Worm (Caenorhabditis elegans) whole organism, young adult: Measurements from ENCODE around the gene Y50D4A.10.
A peak's percentile ranks its signal among the peaks of the same experiment; 100 is the strongest.

ENCODE experiments used
- B0019.2 ChIP-seq: fragments of 200-800 bp; sonication (Bioruptor generic); conservative IDR thresholded peaks from 2 replicates; pipeline ENCODE4 v1.3.6; 2022; ENCODE audit warnings: missing genetic modification reagents, missing genetic modification characterization, missing compliant biosample characterization
- F10E7.11 ChIP-seq: sonication (generic microtip); optimal IDR thresholded peaks from 2 replicates; lab custom pipeline; 2017; ENCODE audit warnings: mild to moderate bottlenecking, missing genetic modification characterization, moderate library complexity, missing compliant biosample characterization
- F23B12.7 ChIP-seq: sonication (generic microtip); optimal IDR thresholded peaks from 2 replicates; lab custom pipeline; 2017; ENCODE audit warnings: missing genetic modification characterization, mild to moderate bottlenecking, missing compliant biosample characterization, antibody characterized with exemption, moderate library complexity; ENCODE audit not compliant: insufficient read depth
- bed-2 ChIP-seq: fragments of 200-800 bp; sonication (Bioruptor generic); IDR thresholded peaks from 2 replicates; pipeline ENCODE4 v1.3.6; 2022; ENCODE audit warnings: missing genetic modification reagents, missing genetic modification characterization, missing compliant biosample characterization
- cebp-1 ChIP-seq, 2 experiments: fragments of 200-800 bp in 1 of 2; sonication (Bioruptor generic) in 1 of 2; sonication (generic microtip) in 1 of 2; IDR thresholded peaks in 1 of 2; optimal IDR thresholded peaks in 1 of 2; 2 replicates each; pipeline versions ENCODE4 v1.3.6 to Lab custom; 2017 to 2022; ENCODE audit warnings: missing compliant biosample characterization in 2 of 2, missing genetic modification characterization in 2 of 2, mild to moderate bottlenecking in 1 of 2, missing genetic modification reagents in 1 of 2, moderate library complexity in 1 of 2
- chd-7 ChIP-seq: sonication (generic microtip); optimal IDR thresholded peaks from 2 replicates; lab custom pipeline; 2016; ENCODE audit warnings: mild to moderate bottlenecking, missing genetic modification characterization, moderate library complexity, missing compliant biosample characterization
- dox-1 ChIP-seq: fragments of 200-800 bp; sonication (Bioruptor generic); IDR thresholded peaks from 2 replicates; pipeline ENCODE4 v1.3.6; 2022; ENCODE audit warnings: missing genetic modification reagents, missing genetic modification characterization, missing compliant biosample characterization
- hsf-1 ChIP-seq: fragments of 200-800 bp; sonication (Bioruptor generic); IDR thresholded peaks from 2 replicates; pipeline ENCODE4 v1.3.6; 2022; ENCODE audit warnings: missing genetic modification reagents, missing genetic modification characterization, missing compliant biosample characterization
- lir-1 ChIP-seq: fragments of 200-800 bp; sonication (Bioruptor generic); conservative IDR thresholded peaks from 2 replicates; pipeline ENCODE4 v1.3.6; 2022; ENCODE audit warnings: missing genetic modification reagents, missing genetic modification characterization, missing compliant biosample characterization
- lsl-1 ChIP-seq: fragments of 200-800 bp; sonication (Bioruptor generic); optimal IDR thresholded peaks from 2 replicates; lab custom pipeline; 2018; ENCODE audit warnings: mild to moderate bottlenecking, missing genetic modification characterization, moderate library complexity, missing compliant biosample characterization
- madf-6 ChIP-seq: fragments of 200-800 bp; sonication (Bioruptor generic); IDR thresholded peaks from 2 replicates; pipeline ENCODE4 v1.3.6; 2022; ENCODE audit warnings: missing genetic modification reagents, missing genetic modification characterization, missing compliant biosample characterization
- mxl-1 ChIP-seq: sonication (generic microtip); optimal IDR thresholded peaks from 2 replicates; lab custom pipeline; 2016; ENCODE audit warnings: missing genetic modification characterization, missing compliant biosample characterization
- tbp1 ChIP-seq: fragments of 200-800 bp; sonication (Bioruptor generic); optimal IDR thresholded peaks from 2 replicates; lab custom pipeline; 2018; ENCODE audit warnings: mild to moderate bottlenecking, missing genetic modification characterization, missing compliant biosample characterization
- xnd-1 ChIP-seq: sonication (generic microtip); optimal IDR thresholded peaks from 2 replicates; lab custom pipeline; 2016; ENCODE audit warnings: missing genotype, missing genetic modification reagents, missing genetic modification characterization, missing compliant biosample characterization
- ztf-18 ChIP-seq: sonication (generic microtip); optimal IDR thresholded peaks from 2 replicates; lab custom pipeline; 2016; ENCODE audit warnings: missing genotype, mild to moderate bottlenecking, missing genetic modification characterization, missing compliant biosample characterization
- ztf-25 ChIP-seq: fragments of 200-800 bp; sonication (Bioruptor generic); IDR thresholded peaks from 2 replicates; pipeline ENCODE4 v1.3.6; 2022; ENCODE audit warnings: missing genetic modification reagents, missing genetic modification characterization, missing compliant biosample characterization
- ztf-26 ChIP-seq: sonication (generic microtip); optimal IDR thresholded peaks from 2 replicates; lab custom pipeline; 2017; ENCODE audit warnings: missing genetic modification characterization, missing compliant biosample characterization

Gene Y50D4A.10

ce11 chrV:1260042-1260441 lies 39.7 kb upstream of the Y50D4A.10 start, which contains the start of gene C39F7.1:
C39F7.1 (plus strand) TSS chrV:1260342.
- TF ChIP-seq xnd-1 (tag; lab: Kevin White, UChicago) (no peak), F10E7.11 (no peak), F23B12.7 (tag; lab: Kevin White, UChicago) (no peak)
- TF ChIP-seq, all 124 proteins: peak for 0

DNA sequence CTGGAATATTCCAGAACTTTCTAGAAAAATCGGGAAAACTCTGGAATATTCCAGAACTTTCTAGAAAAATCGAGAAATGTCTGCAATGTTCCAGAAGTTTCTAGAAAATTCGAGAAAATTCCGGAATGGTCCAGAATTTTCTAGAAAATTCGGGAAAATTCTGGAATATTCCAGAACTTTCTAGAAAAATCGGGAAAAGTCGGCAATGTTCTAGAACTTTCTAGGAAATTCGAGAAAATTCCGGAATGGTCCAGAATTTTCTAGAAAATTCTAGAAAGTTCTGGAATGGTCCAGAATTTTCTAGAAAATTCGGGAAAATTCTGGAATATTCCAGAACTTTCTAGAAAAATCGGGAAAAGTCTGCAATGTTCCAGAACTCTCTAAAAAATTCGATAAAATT lies 37.6 kb upstream of the Y50D4A.10 start:
- TF ChIP-seq hsf-1 (GFP tag; lab: Robert Waterston, UW) (peak; percentile 93), dox-1 (0 out of 2 replicates have a peak, but pooled peaks have one; percentile 36)
- TF ChIP-seq, all 124 proteins: peak for 2; not testable (repeated sequence) for 122

DNA sequence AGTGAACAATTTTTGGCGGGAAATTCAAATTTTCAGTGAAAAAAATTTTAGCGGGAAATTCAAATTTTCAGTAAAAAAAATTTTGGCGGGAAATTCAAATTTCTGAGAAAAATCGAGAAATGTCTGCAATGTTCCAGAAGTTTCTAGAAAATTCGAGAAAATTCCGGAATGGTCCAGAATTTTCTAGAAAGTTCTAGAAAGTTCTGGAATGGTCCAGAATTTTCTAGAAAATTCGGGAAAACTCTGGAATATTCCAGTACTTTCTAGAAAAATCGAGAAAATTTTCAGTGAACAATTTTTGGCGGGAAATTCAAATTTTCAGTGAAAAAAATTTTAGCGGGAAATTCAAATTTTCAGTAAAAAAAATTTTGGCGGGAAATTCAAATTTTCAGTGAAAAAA lies 36.7 kb upstream of the Y50D4A.10 start:
- TF ChIP-seq hsf-1 (GFP tag; lab: Robert Waterston, UW) (peak; percentile 95), dox-1 (0 out of 2 replicates have a peak, but pooled peaks have one; percentile 45)

DNA sequence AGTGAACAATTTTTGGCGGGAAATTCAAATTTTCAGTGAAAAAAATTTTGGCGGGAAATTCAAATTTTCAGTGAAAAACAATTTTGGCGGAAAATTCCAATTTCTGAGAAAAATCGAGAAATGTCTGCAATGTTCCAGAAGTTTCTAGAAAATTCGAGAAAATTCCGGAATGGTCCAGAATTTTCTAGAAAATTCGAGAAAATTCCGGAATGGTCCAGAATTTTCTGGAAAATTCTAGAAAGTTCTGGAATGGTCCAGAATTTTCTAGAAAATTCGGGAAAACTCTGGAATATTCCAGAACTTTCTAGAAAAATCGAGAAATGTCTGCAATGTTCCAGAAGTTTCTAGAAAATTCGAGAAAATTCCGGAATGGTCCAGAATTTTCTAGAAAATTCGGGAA lies 35.9 kb upstream of the Y50D4A.10 start:
- TF ChIP-seq dox-1 (peak; percentile 64), madf-6 (GFP tag; lab: Robert Waterston, UW) (0 out of 2 replicates have a peak, but pooled peaks have one; percentile 14), hsf-1 (GFP tag; lab: Robert Waterston, UW) (peak; percentile 97)

DNA sequence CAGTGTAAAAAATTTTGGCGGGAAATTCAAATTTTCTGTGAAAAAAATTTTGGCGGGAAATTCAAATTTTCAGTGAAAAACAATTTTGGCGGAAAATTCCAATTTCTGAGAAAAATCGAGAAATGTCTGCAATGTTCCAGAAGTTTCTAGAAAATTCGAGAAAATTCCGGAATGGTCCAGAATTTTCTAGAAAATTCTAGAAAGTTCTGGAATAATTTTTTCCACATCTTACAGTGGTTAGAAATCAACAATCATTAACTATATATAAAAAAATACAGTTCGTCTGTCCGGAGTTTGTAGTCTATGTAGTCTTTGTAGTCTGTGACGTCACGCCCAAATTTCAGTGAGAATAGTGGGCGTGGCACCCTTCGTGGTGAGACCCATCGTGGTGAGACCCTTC lies 34.4 kb upstream of the Y50D4A.10 start:
- peak; percentile 96 for TF ChIP-seq hsf-1 (GFP tag; lab: Robert Waterston, UW)
- TF ChIP-seq dox-1, result peak; percentile 36; the same call in 1 of the 2 replicates

ce11 chrV:1252794-1253193 lies 32.4 kb upstream of the Y50D4A.10 start:
- TF ChIP-seq madf-6 (GFP tag; lab: Robert Waterston, UW) (no peak), B0019.2 (GFP tag; lab: Robert Waterston, UW) (no peak), dox-1 (no peak)

ce11 chrV:1244021-1244708 lies 23.8 kb upstream of the Y50D4A.10 start:
- no peak for TF ChIP-seq ztf-18
- TF ChIP-seq, all 124 proteins: peak for 0

- TF ChIP-seq mxl-1 (tag; lab: Kevin White, UChicago) (no peak), chd-7 (tag; lab: Kevin White, UChicago) (no peak)
These were observed 22.6 kb upstream of the Y50D4A.10 start for ce11 chrV:1243011-1243410.

ce11 chrV:1242432-1242831 lies 22.1 kb upstream of the Y50D4A.10 start:
- TF ChIP-seq ztf-25 (GFP tag; lab: Robert Waterston, UW) (0 out of 2 replicates have a peak, but pooled peaks have one; percentile 19), bed-2 (GFP tag; lab: Robert Waterston, UW) (no peak), tbp1 (GFP tag; lab: Kevin White, UChicago) (no peak), ztf-26 (tag; lab: Kevin White, UChicago) (no peak), lir-1 (GFP tag; lab: Robert Waterston, UW) (no peak), lsl-1 (GFP tag; lab: Kevin White, UChicago) (no peak), cebp-1 (GFP tag; IDR thresholded peaks at IDR 0.05; lab: Robert Waterston, UW) (no peak), cebp-1 (tag; optimal IDR thresholded peaks at IDR 0.05; lab: Kevin White, UChicago) (no peak), ztf-18 (no peak)
- TF ChIP-seq, all 124 proteins: peak for 1
